Worm (Caenorhabditis elegans) whole organism, L1 larva: ENCODE data around the gene Y47D7A.13.

Experiments
- nhr-11 ChIP-seq: fragments of 150-350 bp; optimal IDR thresholded peaks from 2 replicates; lab custom pipeline; 2014; ENCODE audit warnings: missing biosample characterization, missing genetic modification characterization
- nhr-20 ChIP-seq: sonication (generic microtip); optimal IDR thresholded peaks from 2 replicates; lab custom pipeline; 2016; ENCODE audit warnings: mild to moderate bottlenecking, missing genetic modification characterization, missing compliant biosample characterization
- nhr-237 ChIP-seq: fragments of 150-350 bp; optimal IDR thresholded peaks from 2 replicates; lab custom pipeline; 2014; ENCODE audit warnings: missing biosample characterization, missing genetic modification characterization
- nhr-77 ChIP-seq: fragments of 150-350 bp; optimal IDR thresholded peaks from 2 replicates; lab custom pipeline; 2014; ENCODE audit warnings: missing biosample characterization, missing genetic modification characterization

DNA sequence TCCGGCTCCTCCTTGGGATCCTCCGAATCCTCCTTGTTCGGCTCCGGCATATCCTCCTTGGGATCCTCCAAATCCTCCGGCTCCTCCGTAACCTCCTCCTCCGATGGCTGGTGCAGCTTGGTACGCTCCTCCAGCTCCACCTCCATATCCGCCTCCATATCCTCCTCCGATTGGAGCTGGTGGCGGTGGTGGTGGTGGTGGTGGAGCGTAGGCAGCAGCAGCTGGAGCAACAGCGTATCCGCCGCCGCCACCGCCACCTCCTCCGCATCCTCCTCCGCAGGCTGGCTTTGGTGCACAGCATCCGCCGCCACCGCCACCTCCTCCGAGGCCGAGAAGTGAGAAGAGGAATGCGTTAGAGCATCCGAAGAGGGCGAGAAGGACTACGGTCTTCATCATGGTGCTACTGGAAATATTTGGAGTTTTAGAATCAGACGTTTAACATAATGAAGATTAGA is 2.9 kb downstream of the Y47D7A.13 start, which contains the start of gene Y47D7A.15:
- TF ChIP-seq nhr-20 (tag; lab: Kevin White, UChicago) (no peak), nhr-11 (no peak), nhr-77 (tag; lab: Kevin White, UChicago) (no peak), nhr-237 (tag; lab: Kevin White, UChicago) (no peak)
